Worm (Caenorhabditis elegans): ENCODE data around the gene F38B2.3.

Gene F38B2.3

ce11 chrX:11252429-11252828 is 33.7 kb downstream of the F38B2.3 start (continued):
- peak; percentile 53 for TF ChIP-seq F10B5.3 (tag; optimal IDR thresholded peaks at IDR 0.05)
- TF ChIP-seq ctbp-1 (GFP tag; IDR thresholded peaks at IDR 0.05): peak; percentile 62
- TF ChIP-seq daf-19 (GFP tag; conservative IDR thresholded peaks at IDR 0.05): peak; percentile 83
- TF ChIP-seq lin-13 (GFP tag; optimal IDR thresholded peaks at IDR 0.05): peak; percentile 44
- TF ChIP-seq ces-1 (GFP tag; optimal IDR thresholded peaks at IDR 0.05): no peak
- TF ChIP-seq lir-3 (tag; optimal IDR thresholded peaks at IDR 0.05): peak; percentile 52
- peak; percentile 67; the same call in 1 of the 2 replicates for TF ChIP-seq tra-1 (GFP tag; IDR thresholded peaks at IDR 0.05)
- TF ChIP-seq hlh-11 (tag; optimal IDR thresholded peaks at IDR 0.05): peak; percentile 48
- TF ChIP-seq nhr-77 (tag; optimal IDR thresholded peaks at IDR 0.05): no peak
- TF ChIP-seq F44E2.7 (GFP tag; IDR thresholded peaks at IDR 0.05): no peak
- TF ChIP-seq unc-130 (GFP tag; optimal IDR thresholded peaks at IDR 0.05): peak; percentile 70
- 0 out of 2 replicates have a peak, but pooled peaks have one; percentile 71 for TF ChIP-seq nhr-41 (GFP tag; IDR thresholded peaks at IDR 0.05)
- TF ChIP-seq mdl-1 (tag; optimal IDR thresholded peaks at IDR 0.05): peak in 1 of 2 experiments; percentile 16
- TF ChIP-seq egl-43 (GFP tag; IDR thresholded peaks at IDR 0.05): no peak
- peak; percentile 48 for TF ChIP-seq nhr-48 (tag; optimal IDR thresholded peaks at IDR 0.05)
- TF ChIP-seq nhr-102 (tag; optimal IDR thresholded peaks at IDR 0.05): peak; percentile 73
- TF ChIP-seq daf-16 (GFP tag; optimal IDR thresholded peaks at IDR 0.05): peak; percentile 65 to 70
- TF ChIP-seq daf-16 (tag; optimal IDR thresholded peaks at IDR 0.05): peak; percentile 49
- TF ChIP-seq ama-1 (optimal IDR thresholded peaks at IDR 0.05): no peak
- no peak for TF ChIP-seq mxl-3 (GFP tag; optimal IDR thresholded peaks at IDR 0.05)
- peak; percentile 86 for TF ChIP-seq snpc-1.2 (GFP tag; IDR thresholded peaks at IDR 0.05)
- no peak for TF ChIP-seq spr-3 (GFP tag; optimal IDR thresholded peaks at IDR 0.05)
- peak; percentile 12 for TF ChIP-seq nhr-6 (tag; optimal IDR thresholded peaks at IDR 0.05)
- TF ChIP-seq zfp-2 (tag; optimal IDR thresholded peaks at IDR 0.05): peak; percentile 5
- TF ChIP-seq mxl-2 (GFP tag; conservative IDR thresholded peaks at IDR 0.05): 0 out of 2 replicates have a peak, but pooled peaks have one; percentile 4
- TF ChIP-seq ztf-11 (tag; optimal IDR thresholded peaks at IDR 0.05): no peak
- TF ChIP-seq nhr-42 (GFP tag; IDR thresholded peaks at IDR 0.05): no peak
- TF ChIP-seq jun-1 (tag; optimal IDR thresholded peaks at IDR 0.05): no peak
- no peak for TF ChIP-seq duxl-1 (tag; optimal IDR thresholded peaks at IDR 0.05; ENCODE audit: poor library complexity)
- no peak for TF ChIP-seq ceh-32 (tag; optimal IDR thresholded peaks at IDR 0.05; ENCODE audit: poor library complexity)
- TF ChIP-seq nhr-10 (tag; optimal IDR thresholded peaks at IDR 0.05): no peak
- TF ChIP-seq Y75B8A.6 (GFP tag; IDR thresholded peaks at IDR 0.05): 0 out of 2 replicates have a peak, but pooled peaks have one; percentile 76
- no peak; the same call in 1 of the 2 replicates for TF ChIP-seq zfp-3 (GFP tag; conservative IDR thresholded peaks at IDR 0.05)
- TF ChIP-seq attf-4 (tag; optimal IDR thresholded peaks at IDR 0.05): no peak
- TF ChIP-seq gei-8 (GFP tag; optimal IDR thresholded peaks at IDR 0.05): peak; percentile 65
- peak; percentile 59 for TF ChIP-seq Y5F2A.4 (GFP tag; optimal IDR thresholded peaks at IDR 0.05)
- TF ChIP-seq ZK337.2 (GFP tag; IDR thresholded peaks at IDR 0.05): no peak
- peak; percentile 73 for TF ChIP-seq vab-7 (GFP tag; IDR thresholded peaks at IDR 0.05)
- peak; percentile 53 for TF ChIP-seq dmd-6 (GFP tag; IDR thresholded peaks at IDR 0.05)
- no peak for TF ChIP-seq pqm-1 (tag; optimal IDR thresholded peaks at IDR 0.05)
- TF ChIP-seq nhr-25 (tag; optimal IDR thresholded peaks at IDR 0.05; ENCODE audit: borderline replicate concordance, insufficient read depth): no peak
- peak; percentile 71 for TF ChIP-seq rbr-2 (tag; optimal IDR thresholded peaks at IDR 0.05)
- peak in 1 of 2 experiments; percentile 37 for TF ChIP-seq lsy-2 (tag; optimal IDR thresholded peaks at IDR 0.05)
- no peak for TF ChIP-seq set-16 (GFP tag; IDR thresholded peaks at IDR 0.05)
- TF ChIP-seq mep-1 (tag; optimal IDR thresholded peaks at IDR 0.05): peak; percentile 75
- TF ChIP-seq unc-39 (tag; optimal IDR thresholded peaks at IDR 0.05): no peak
- peak; percentile 50 for TF ChIP-seq hlh-30 (tag; optimal IDR thresholded peaks at IDR 0.05; ENCODE audit: insufficient read depth)
- peak; percentile 30 for TF ChIP-seq sdz-12 (GFP tag; optimal IDR thresholded peaks at IDR 0.05)
- TF ChIP-seq mdt-29 (GFP tag; IDR thresholded peaks at IDR 0.05): peak; percentile 63
- peak; percentile 80 for TF ChIP-seq hmg-1.1 (GFP tag; IDR thresholded peaks at IDR 0.05)
- TF ChIP-seq daf-8 (GFP tag; IDR thresholded peaks at IDR 0.05): no peak

Measured in whole organism, L4 larva.